Worm (Caenorhabditis elegans): ENCODE data around the gene C25D7.9.

- TF ChIP-seq tra-4 (tag; optimal IDR thresholded peaks at IDR 0.05) (no peak), hmbx-1 (tag; optimal IDR thresholded peaks at IDR 0.05) (peak; percentile 6), hmg-4 (GFP tag; optimal IDR thresholded peaks at IDR 0.05) (no peak), tbx-11 (GFP tag; IDR thresholded peaks at IDR 0.05) (no peak), ama-1 (optimal IDR thresholded peaks at IDR 0.05) (no peak), ceh-13 (GFP tag; optimal IDR thresholded peaks at IDR 0.05) (no peak), ets-7 (tag; optimal IDR thresholded peaks at IDR 0.05) (peak; percentile 16), flt-1 (GFP tag; IDR thresholded peaks at IDR 0.05) (0 out of 2 replicates have a peak, but pooled peaks have one; percentile 24), scrt-1 (GFP tag; IDR thresholded peaks at IDR 0.05) (no peak)
Measured at ce11 chrV:15085335-15085800, 20.4 kb downstream of the C25D7.9 start, which contains the start of the genes ahsa-1 and C01G10.7.
